Worm (Caenorhabditis elegans): ENCODE results near the gene pdha-1.

Gene pdha-1

ce11 chrII:8116159-8116558 lies 50.1 kb downstream of the pdha-1 start, which contains the start of gene unc-105:
Gene unc-105 (plus strand): TSS chrII:8116459.
- TF ChIP-seq che-1 (tag; optimal IDR thresholded peaks at IDR 0.05) (no peak), ceh-48 (tag; optimal IDR thresholded peaks at IDR 0.05) (no peak), hlh-30 (tag; optimal IDR thresholded peaks at IDR 0.05; ENCODE audit: insufficient read depth) (no peak), C08G9.2 (tag; optimal IDR thresholded peaks at IDR 0.05) (no peak), sox-2 (GFP tag; IDR thresholded peaks at IDR 0.05) (no peak), hlh-13 (GFP tag; optimal IDR thresholded peaks at IDR 0.05) (no peak), ceh-2 (tag; optimal IDR thresholded peaks at IDR 0.05) (no peak), nfya-1 (tag; optimal IDR thresholded peaks at IDR 0.05) (no peak), elt-4 (tag; optimal IDR thresholded peaks at IDR 0.05) (no peak), pros-1 (tag; optimal IDR thresholded peaks at IDR 0.05) (no peak), F13H6.1 (tag; optimal IDR thresholded peaks at IDR 0.05) (no peak), unc-55 (GFP tag; optimal IDR thresholded peaks at IDR 0.05) (no peak), ceh-31 (tag; optimal IDR thresholded peaks at IDR 0.05) (no peak), K02D7.2 (tag; optimal IDR thresholded peaks at IDR 0.05) (no peak), pag-3 (tag; optimal IDR thresholded peaks at IDR 0.05; ENCODE audit: borderline replicate concordance) (no peak)

ce11 chrII:8117426-8117825 lies 51.3 kb downstream of the pdha-1 start:
- no peak for TF ChIP-seq ceh-14 (tag; optimal IDR thresholded peaks at IDR 0.05)
- no peak for TF ChIP-seq fax-1 (tag; optimal IDR thresholded peaks at IDR 0.05)
- no peak for TF ChIP-seq unc-86 (tag; optimal IDR thresholded peaks at IDR 0.05)
- TF ChIP-seq nfya-1 (tag; optimal IDR thresholded peaks at IDR 0.05), result peak; percentile 77
